In genomic region chr3R:30296840-30297239, dm6 we compare ENCODE assay signal across 2 fruit fly cellular contexts.
A peak's percentile ranks its signal among the peaks of the same experiment; 100 is the strongest.
TF ChIP-seq lines count a peak whose summit lies in the region.

No protein-coding gene starts in this region.

TF ChIP-seq in whole organism, adult, 20 proteins besides CTCF, POLR2A, EP300 and RAD21:
- TF ChIP-seq cic (GFP tag; optimal IDR thresholded peaks at IDR 0.05; lab: Kevin White, UChicago) (peak; percentile 7), CG12768 (GFP tag; optimal IDR thresholded peaks at IDR 0.05; lab: Kevin White, UChicago) (no peak), kay (GFP tag; lab: Kevin White, UChicago; ENCODE audit: borderline replicate concordance) (peak; percentile 95), ovo (GFP tag; optimal IDR thresholded peaks at IDR 0.05; lab: Kevin White, UChicago) (peak; percentile 39)
TF ChIP-seq in whole organism, adult: peak in this region for 3.

TF ChIP-seq in whole organism, prepupa, 60 proteins besides CTCF, POLR2A, EP300 and RAD21:
- peak; percentile 38; the same call in 1 of the 3 replicates for TF ChIP-seq eg (GFP tag; IDR thresholded peaks at IDR 0.05; lab: Robert Waterston, UW)
- no peak for TF ChIP-seq vri (GFP tag; optimal IDR thresholded peaks at IDR 0.05; lab: Kevin White, UChicago)
- TF ChIP-seq svp (GFP tag; lab: Kevin White, UChicago) = no peak
- no peak for TF ChIP-seq OdsH (GFP tag; optimal IDR thresholded peaks at IDR 0.05; lab: Kevin White, UChicago)
